Worm (Caenorhabditis elegans) whole organism, young adult: ENCODE data around the gene ndx-3.

Source experiments
- B0019.2 ChIP-seq: fragments of 200-800 bp; sonication (Bioruptor generic); conservative IDR thresholded peaks from 2 replicates; pipeline ENCODE4 v1.3.6; 2022; ENCODE audit warnings: missing genetic modification reagents, missing genetic modification characterization, missing compliant biosample characterization
- D2030.7 ChIP-seq: fragments of 200-800 bp; sonication (Bioruptor generic); IDR thresholded peaks from 2 replicates; pipeline ENCODE4 v1.3.6; 2022; ENCODE audit warnings: missing genetic modification reagents, missing genetic modification characterization, missing compliant biosample characterization
- F57C9.4 ChIP-seq: sonication (generic microtip); optimal IDR thresholded peaks from 2 replicates; lab custom pipeline; 2017; ENCODE audit warnings: mild to moderate bottlenecking, missing genetic modification characterization, missing compliant biosample characterization
- ceh-58 ChIP-seq: fragments of 200-800 bp; sonication (Bioruptor generic); IDR thresholded peaks from 2 replicates; pipeline ENCODE4 v1.3.6; 2022; ENCODE audit warnings: missing genetic modification characterization, missing compliant biosample characterization
- dox-1 ChIP-seq: fragments of 200-800 bp; sonication (Bioruptor generic); IDR thresholded peaks from 2 replicates; pipeline ENCODE4 v1.3.6; 2022; ENCODE audit warnings: missing genetic modification reagents, missing genetic modification characterization, missing compliant biosample characterization
- egl-44 ChIP-seq: fragments of 200-800 bp; sonication (Bioruptor generic); IDR thresholded peaks from 2 replicates; pipeline ENCODE4 v1.3.6; 2022; ENCODE audit warnings: missing genetic modification reagents, missing genetic modification characterization, missing compliant biosample characterization
- him-1 ChIP-seq: sonication (generic microtip); optimal IDR thresholded peaks from 2 replicates; lab custom pipeline; 2016; ENCODE audit warnings: missing genotype, missing genetic modification reagents, missing genetic modification characterization, missing compliant biosample characterization
- hmg-1.2 ChIP-seq: fragments of 200-800 bp; sonication (Bioruptor generic); IDR thresholded peaks from 2 replicates; pipeline ENCODE4 v1.3.6; 2022; ENCODE audit warnings: missing genetic modification reagents, missing genetic modification characterization, missing compliant biosample characterization
- let-607 ChIP-seq, 2 experiments: fragments of 200-800 bp in 1 of 2; sonication (Bioruptor generic) in 1 of 2; sonication (generic microtip) in 1 of 2; optimal IDR thresholded peaks; 2 replicates each; lab custom pipeline; 2016 to 2018; ENCODE audit warnings: mild to moderate bottlenecking in 2 of 2, missing compliant biosample characterization in 2 of 2, missing genetic modification characterization in 2 of 2, moderate library complexity in 2 of 2, missing genotype in 1 of 2
- lin-35 ChIP-seq, 3 experiments: fragments of 150-350 bp in 2 of 3; sonication (generic microtip) in 1 of 3; optimal IDR thresholded peaks; 2 replicates each; lab custom pipeline; 2014 to 2018; ENCODE audit warnings: missing biosample characterization in 3 of 3, missing genetic modification characterization in 3 of 3, missing genetic modification reagents in 3 of 3
- mel-28 ChIP-seq: sonication (generic microtip); optimal IDR thresholded peaks from 2 replicates; lab custom pipeline; 2016; ENCODE audit warnings: borderline replicate concordance, mild to moderate bottlenecking, missing genetic modification characterization, missing compliant biosample characterization
- pha-4 ChIP-seq: fragments of 150-350 bp; sonication (generic microtip); optimal IDR thresholded peaks from 2 replicates; lab custom pipeline; 2014; ENCODE audit warnings: missing biosample characterization, missing genetic modification reagents, missing genetic modification characterization

DNA sequence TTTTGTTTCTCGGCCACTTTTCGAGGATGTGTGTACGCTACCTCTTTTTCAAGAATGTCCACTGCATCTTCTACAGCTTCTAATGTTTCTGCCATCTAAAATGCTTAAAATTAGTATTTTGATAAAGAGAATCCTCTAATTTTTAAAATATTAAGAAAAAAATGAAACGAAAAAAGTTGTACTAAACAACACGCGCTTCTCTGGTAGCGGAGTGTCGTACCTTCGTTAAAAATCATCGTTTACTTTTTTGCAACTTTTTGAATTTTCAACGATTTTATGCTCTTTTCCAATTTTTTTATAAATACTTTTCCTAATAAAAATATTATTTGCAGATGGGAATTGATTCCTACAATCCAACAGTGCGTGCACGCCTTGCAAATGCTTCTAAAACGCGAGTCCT is 7.7 kb upstream of the ndx-3 start, which contains the start of the genes gldi-11 and ZK546.2:
- no peak for TF ChIP-seq let-607 (tag; optimal IDR thresholded peaks at IDR 0.05; lab: Kevin White, UChicago)
- no peak for TF ChIP-seq D2030.7 (GFP tag; lab: Robert Waterston, UW)
- no peak for TF ChIP-seq hmg-1.2
- TF ChIP-seq F57C9.4 (tag; lab: Kevin White, UChicago): no peak
- TF ChIP-seq egl-44 (GFP tag; lab: Robert Waterston, UW): no peak
- no peak for TF ChIP-seq dox-1 (GFP tag; lab: Robert Waterston, UW)
- TF ChIP-seq lin-35 (GFP tag; optimal IDR thresholded peaks at IDR 0.05; lab: Kevin White, UChicago): no peak
- no peak for TF ChIP-seq mel-28 (tag; lab: Kevin White, UChicago)
- no peak for TF ChIP-seq B0019.2
- TF ChIP-seq pha-4 (tag; lab: Kevin White, UChicago): no peak
- TF ChIP-seq ceh-58: no peak
- no peak for TF ChIP-seq him-1
